Fruit fly (Drosophila melanogaster): ENCODE results near the gene CG33229.
A peak's percentile ranks its signal among the peaks of the same experiment; 100 is the strongest.

Gene CG33229

DNA sequence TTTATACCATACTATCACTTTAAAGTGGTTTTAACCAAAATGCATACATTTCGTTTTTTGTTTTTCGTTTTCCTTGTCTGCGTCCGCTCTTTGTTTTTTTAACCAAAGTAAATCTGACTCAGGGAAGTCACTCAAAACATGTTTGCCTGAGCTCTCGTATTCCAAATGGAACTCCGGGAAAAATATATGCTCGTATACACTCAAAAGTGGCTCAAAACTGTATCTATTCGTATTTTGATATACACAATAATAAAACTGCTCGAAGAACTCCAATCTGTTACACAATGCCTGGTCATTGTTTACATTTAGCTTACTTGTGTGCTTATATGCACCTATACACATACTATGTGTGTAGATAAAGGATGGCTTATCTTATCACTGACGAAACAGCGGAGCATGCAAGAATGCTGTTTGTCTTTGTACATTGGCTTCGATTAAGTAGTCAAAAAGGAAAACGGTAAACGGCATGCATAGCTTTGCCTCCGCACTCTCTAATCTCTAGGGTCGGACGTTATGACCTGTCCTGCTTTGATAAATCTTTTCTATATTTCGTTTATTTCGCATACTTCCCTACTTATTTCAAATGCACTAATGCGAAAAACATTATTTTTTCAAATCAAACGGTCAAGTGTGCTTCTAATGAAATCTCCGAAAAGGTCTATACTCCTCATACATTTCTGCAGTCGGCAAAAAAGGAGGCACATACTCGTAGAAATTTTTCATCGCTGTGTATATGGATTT, 47.3 kb downstream of the CG33229 start, which contains the start of gene miple2 (continued):
- no peak for TF ChIP-seq ftz-f1 (GFP tag; optimal IDR thresholded peaks at IDR 0.05)
- peak; percentile 73 for TF ChIP-seq wek (GFP tag; optimal IDR thresholded peaks at IDR 0.05)
- peak; percentile 72 for TF ChIP-seq CG15601 (tag; optimal IDR thresholded peaks at IDR 0.05)
- peak; percentile 28 for TF ChIP-seq caup (GFP tag; optimal IDR thresholded peaks at IDR 0.05; ENCODE audit: severe bottlenecking)
- peak; percentile 83 for TF ChIP-seq mirr (GFP tag; optimal IDR thresholded peaks at IDR 0.05)
- no peak for TF ChIP-seq Bgb (GFP tag; IDR thresholded peaks at IDR 0.05; ENCODE audit: partially characterized antibody)
- TF ChIP-seq prd (optimal IDR thresholded peaks at IDR 0.05): no peak
- peak; percentile 44; the same call in 1 of the 3 replicates for TF ChIP-seq prd (GFP tag; IDR thresholded peaks at IDR 0.05)
- peak; percentile 21 for TF ChIP-seq ERR (GFP tag; optimal IDR thresholded peaks at IDR 0.05)
- TF ChIP-seq pzg (GFP tag; optimal IDR thresholded peaks at IDR 0.05): no peak
- TF ChIP-seq CG32532 (GFP tag; IDR thresholded peaks at IDR 0.05): no peak
- TF ChIP-seq CG6683 (GFP tag; optimal IDR thresholded peaks at IDR 0.05): peak; percentile 56
- no peak for TF ChIP-seq CG6689 (GFP tag; IDR thresholded peaks at IDR 0.05)
- TF ChIP-seq CG34376 (GFP tag; optimal IDR thresholded peaks at IDR 0.05): peak; percentile 69
- TF ChIP-seq CG1024 (GFP tag; IDR thresholded peaks at IDR 0.05): 0 out of 2 replicates have a peak, but pooled peaks have one; percentile 26
- TF ChIP-seq CG34224 (GFP tag; IDR thresholded peaks at IDR 0.05; ENCODE audit: partially characterized antibody): no peak
- no peak for TF ChIP-seq Poxn (GFP tag; IDR thresholded peaks at IDR 0.05)
- TF ChIP-seq Hr51 (GFP tag; optimal IDR thresholded peaks at IDR 0.05): peak; percentile 11 to 62
- no peak for TF ChIP-seq h (optimal IDR thresholded peaks at IDR 0.05)
- peak; percentile 53; the same call in 1 of the 2 replicates for TF ChIP-seq ara (GFP tag; IDR thresholded peaks at IDR 0.05)
- TF ChIP-seq HHEX (GFP tag; optimal IDR thresholded peaks at IDR 0.05): peak; percentile 56
- TF ChIP-seq ham (GFP tag; IDR thresholded peaks at IDR 0.05): no peak
- TF ChIP-seq Dll (GFP tag; IDR thresholded peaks at IDR 0.05; ENCODE audit: partially characterized antibody): no peak
- TF ChIP-seq unc-4 (GFP tag; IDR thresholded peaks at IDR 0.05; ENCODE audit: partially characterized antibody): no peak
- TF ChIP-seq Oli (tag; optimal IDR thresholded peaks at IDR 0.05): peak; percentile 55
- no peak for TF ChIP-seq CG7745 (tag; optimal IDR thresholded peaks at IDR 0.05)
- TF ChIP-seq gcm2 (GFP tag; optimal IDR thresholded peaks at IDR 0.05): peak; percentile 4
- TF ChIP-seq CG1832 (GFP tag; optimal IDR thresholded peaks at IDR 0.05): no peak
- peak; percentile 53 for TF ChIP-seq Side (GFP tag; optimal IDR thresholded peaks at IDR 0.05)
- TF ChIP-seq CG10209 (GFP tag; optimal IDR thresholded peaks at IDR 0.05): peak; percentile 59
- TF ChIP-seq Hr39 (optimal IDR thresholded peaks at IDR 0.05): no peak
- TF ChIP-seq sd (tag; optimal IDR thresholded peaks at IDR 0.05): peak; percentile 92
- TF ChIP-seq Hand (GFP tag; optimal IDR thresholded peaks at IDR 0.05): peak; percentile 52
- TF ChIP-seq YL-1 (GFP tag; optimal IDR thresholded peaks at IDR 0.05): peak; percentile 4
- no peak for TF ChIP-seq tio (GFP tag; optimal IDR thresholded peaks at IDR 0.05)
- TF ChIP-seq ato (GFP tag; IDR thresholded peaks at IDR 0.05; ENCODE audit: partially characterized antibody): no peak
- peak; percentile 55 for TF ChIP-seq Atf-2 (GFP tag; optimal IDR thresholded peaks at IDR 0.05)
- peak; percentile 27 for TF ChIP-seq CG13624 (GFP tag; optimal IDR thresholded peaks at IDR 0.05)
- TF ChIP-seq CG13123 (GFP tag; optimal IDR thresholded peaks at IDR 0.05): peak; percentile 22
- no peak for TF ChIP-seq Optix (GFP tag; IDR thresholded peaks at IDR 0.05)
- peak; percentile 40 for TF ChIP-seq disco-r (GFP tag; optimal IDR thresholded peaks at IDR 0.05)
- TF ChIP-seq Ravus (GFP tag; IDR thresholded peaks at IDR 0.05): no peak
- peak; percentile 28 for TF ChIP-seq kay (GFP tag; optimal IDR thresholded peaks at IDR 0.05)
- 0 out of 2 replicates have a peak, but pooled peaks have one; percentile 39 for TF ChIP-seq chm (GFP tag; IDR thresholded peaks at IDR 0.05)
- TF ChIP-seq rib (GFP tag; IDR thresholded peaks at IDR 0.05): 0 out of 2 replicates have a peak, but pooled peaks have one; percentile 38
- TF ChIP-seq cwo (GFP tag; optimal IDR thresholded peaks at IDR 0.05): peak; percentile 32
- TF ChIP-seq p53 (GFP tag; optimal IDR thresholded peaks at IDR 0.05): no peak
- TF ChIP-seq stwl (tag; optimal IDR thresholded peaks at IDR 0.05): no peak
- no peak for TF ChIP-seq ro (GFP tag; IDR thresholded peaks at IDR 0.05)

All from whole organism, embryonic.